Worm (Caenorhabditis elegans): ENCODE data around the gene rsp-8.

DNA sequence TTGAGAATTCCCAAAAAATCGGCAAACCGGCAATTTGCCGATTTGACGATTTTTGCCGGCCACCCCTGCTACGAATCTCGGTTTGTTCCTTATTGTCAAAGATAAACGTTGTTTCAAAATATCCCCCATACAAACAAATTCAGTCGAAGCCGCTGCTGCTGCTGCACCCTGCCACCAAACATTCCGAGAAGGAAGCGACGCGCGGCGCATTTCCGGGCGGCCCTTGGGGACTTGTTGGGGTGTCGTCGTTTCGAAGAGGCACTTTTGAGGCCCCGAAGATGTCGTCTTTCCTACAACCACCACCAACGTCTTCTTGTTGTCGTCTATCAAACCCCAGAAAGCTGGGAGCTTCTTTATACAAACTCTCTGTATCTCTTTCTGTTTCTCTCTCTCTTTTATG lies 31.8 kb upstream of the rsp-8 start:
- no peak for TF ChIP-seq ceh-24 (tag; optimal IDR thresholded peaks at IDR 0.05)
- TF ChIP-seq unc-86 (tag; optimal IDR thresholded peaks at IDR 0.05), result no peak
- TF ChIP-seq lin-11 (tag; optimal IDR thresholded peaks at IDR 0.05), result no peak
- no peak for TF ChIP-seq K02D7.2 (tag; optimal IDR thresholded peaks at IDR 0.05)
- TF ChIP-seq tbx-7 (tag; optimal IDR thresholded peaks at IDR 0.05), result no peak
- TF ChIP-seq elt-2 (tag; optimal IDR thresholded peaks at IDR 0.05), result no peak
- no peak for TF ChIP-seq ama-1 (optimal IDR thresholded peaks at IDR 0.05)
- TF ChIP-seq hlh-15 (tag; optimal IDR thresholded peaks at IDR 0.05), result no peak
- no peak for TF ChIP-seq sox-4 (tag; optimal IDR thresholded peaks at IDR 0.05)
- no peak for TF ChIP-seq ceh-14 (tag; optimal IDR thresholded peaks at IDR 0.05)
- no peak for TF ChIP-seq pha-4 (tag; optimal IDR thresholded peaks at IDR 0.05)
- no peak for TF ChIP-seq ceh-9 (tag; optimal IDR thresholded peaks at IDR 0.05)
- no peak for TF ChIP-seq npax-4 (tag; optimal IDR thresholded peaks at IDR 0.05)
- no peak for TF ChIP-seq fkh-10 (GFP tag; optimal IDR thresholded peaks at IDR 0.05)

Measured in whole organism, late embryonic.